Fruit fly (Drosophila melanogaster) S2 (cell line): ENCODE data around the gene CG43064.

ENCODE experiments used
- CG8478 ChIP-seq: fragments of >200 bp; optimal IDR thresholded peaks from 2 replicates; lab custom pipeline; 2018
- CTCF ChIP-seq, 2 experiments: fragments of >200 bp; optimal IDR thresholded peaks; 2 replicates each; lab custom pipeline; 2018

The CG43064 gene

DNA sequence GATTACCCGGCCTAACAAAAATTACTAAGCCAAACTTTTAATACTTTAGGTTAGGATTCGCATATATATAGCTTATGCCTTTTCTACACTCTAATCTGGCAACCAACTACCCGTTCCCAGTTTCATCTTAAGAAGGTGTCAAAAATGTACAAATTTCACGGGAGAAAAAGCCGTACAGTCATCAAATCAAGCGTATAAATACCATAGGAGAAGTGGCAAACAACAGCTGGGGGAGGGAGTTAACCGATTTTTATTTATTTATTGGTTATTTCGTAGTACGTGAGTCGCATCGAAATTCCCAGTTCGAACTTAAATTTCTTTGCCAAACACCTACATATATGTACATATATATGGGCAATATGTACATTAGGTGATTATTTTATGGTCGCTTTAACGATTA is 7.8 kb downstream of the CG43064 start, which contains the start of gene CG7264:
CG7264 (plus strand) TSS at position 301 of the 400 bp plus-strand sequence.
- TF ChIP-seq CTCF (optimal IDR thresholded peaks at IDR 0.05; lab: Kevin White, UChicago) (no peak), CG8478 (lab: Kevin White, UChicago) (no peak)

- TF ChIP-seq CTCF (optimal IDR thresholded peaks at IDR 0.05; lab: Kevin White, UChicago) (no peak), CG8478 (lab: Kevin White, UChicago) (no peak)
Observed at dm6 chr3L:11825560-11826153, 10.9 kb downstream of the CG43064 start, which contains the start of gene CG32095. Gene CG32095 (minus strand): TSS chr3L:11825732.

DNA sequence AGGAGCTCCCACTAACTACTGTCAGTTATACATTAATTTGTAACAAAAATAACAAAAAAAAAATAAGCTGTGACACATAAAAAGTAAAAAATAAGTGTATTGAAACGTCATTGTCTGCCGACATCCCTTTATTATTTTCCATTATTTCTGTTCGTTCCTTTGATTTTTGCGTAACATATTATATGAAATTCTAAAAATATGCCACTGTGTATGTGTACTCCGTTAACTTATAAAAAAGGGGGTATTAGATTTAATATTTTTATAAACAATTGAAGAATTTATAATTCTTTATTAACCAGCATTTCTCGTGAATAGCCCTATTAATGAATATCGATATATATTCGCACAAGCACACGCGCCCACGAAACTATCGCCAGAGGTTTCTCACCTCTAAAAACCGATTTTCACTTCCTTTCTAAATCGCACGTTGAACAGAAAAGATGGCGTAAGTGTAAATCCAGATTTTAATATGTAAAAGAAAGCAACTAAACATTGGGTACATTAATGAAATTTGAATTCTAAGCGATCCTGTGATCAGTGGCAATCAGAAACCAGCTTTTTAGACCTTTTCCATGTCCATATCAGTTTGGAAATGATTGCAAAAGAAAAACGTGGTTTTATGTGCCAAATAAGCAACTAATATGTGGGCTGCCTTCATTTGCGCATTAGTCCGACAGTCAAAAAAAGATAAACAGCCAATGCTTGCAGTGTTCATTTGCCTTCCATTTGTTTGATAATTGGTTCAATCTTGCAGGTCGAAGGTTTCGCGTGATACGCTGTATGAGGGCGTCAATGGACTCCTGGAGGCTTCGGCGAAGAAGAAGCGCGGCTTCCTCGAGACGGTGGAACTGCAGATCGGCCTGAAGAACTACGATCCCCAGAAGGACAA is 13.8 kb downstream of the CG43064 start, which contains the start of gene RpL10Ab:
RpL10Ab (plus strand) TSS at position 406 of the 889 bp plus-strand sequence.
- TF ChIP-seq CTCF (optimal IDR thresholded peaks at IDR 0.05; lab: Kevin White, UChicago) (no peak), CG8478 (lab: Kevin White, UChicago) (no peak)

DNA sequence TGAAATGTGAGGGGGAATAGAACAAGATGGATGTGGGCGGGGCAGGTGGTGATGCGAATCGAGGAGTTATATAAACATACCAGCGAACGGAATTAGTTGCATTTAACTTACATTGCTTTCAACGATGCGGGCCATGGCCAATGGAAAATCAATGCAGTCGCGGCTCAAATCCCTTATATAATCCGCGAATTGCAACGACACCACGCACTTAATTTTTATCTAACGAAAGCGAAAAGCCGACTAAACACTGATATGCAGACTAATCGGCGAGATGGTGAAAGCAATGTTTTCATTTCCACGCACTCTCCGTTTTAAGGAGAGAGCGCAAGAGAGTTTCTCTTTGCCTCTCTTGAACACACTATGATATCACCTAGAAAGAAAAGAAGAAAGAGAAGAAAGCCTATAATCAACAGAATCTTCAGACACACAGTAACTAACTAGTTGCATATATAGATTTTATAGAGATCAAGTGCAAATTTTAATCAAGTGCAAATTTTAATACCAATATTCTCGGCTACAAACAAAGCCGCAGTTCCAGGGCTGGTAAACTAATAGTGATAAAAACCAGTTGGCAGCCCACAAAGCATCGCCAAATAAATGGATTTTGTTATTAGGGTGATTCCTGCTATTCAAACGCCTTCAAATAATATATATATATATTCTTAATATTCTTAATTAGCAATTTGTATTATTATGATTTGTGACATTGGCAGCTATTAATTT is 14.6 kb downstream of the CG43064 start, which contains the start of the genes CG11597 and CG5946:
CG11597 (minus strand) TSS at position 553 of the 723 bp plus-strand sequence.
CG5946 (minus strand) TSS at position 553 of the 723 bp plus-strand sequence.
- TF ChIP-seq CTCF (optimal IDR thresholded peaks at IDR 0.05; lab: Kevin White, UChicago), result no peak
- TF ChIP-seq CG8478 (lab: Kevin White, UChicago), result no peak

dm6 chr3L:11819639-11820456 is 16.7 kb downstream of the CG43064 start:
- TF ChIP-seq CTCF (optimal IDR thresholded peaks at IDR 0.05; lab: Kevin White, UChicago) (no peak), CG8478 (lab: Kevin White, UChicago) (no peak)

dm6 chr3L:11816641-11817040 is 19.9 kb downstream of the CG43064 start:
- no peak for TF ChIP-seq CG8478 (lab: Kevin White, UChicago)
- no peak for TF ChIP-seq CTCF (optimal IDR thresholded peaks at IDR 0.05; lab: Kevin White, UChicago)

DNA sequence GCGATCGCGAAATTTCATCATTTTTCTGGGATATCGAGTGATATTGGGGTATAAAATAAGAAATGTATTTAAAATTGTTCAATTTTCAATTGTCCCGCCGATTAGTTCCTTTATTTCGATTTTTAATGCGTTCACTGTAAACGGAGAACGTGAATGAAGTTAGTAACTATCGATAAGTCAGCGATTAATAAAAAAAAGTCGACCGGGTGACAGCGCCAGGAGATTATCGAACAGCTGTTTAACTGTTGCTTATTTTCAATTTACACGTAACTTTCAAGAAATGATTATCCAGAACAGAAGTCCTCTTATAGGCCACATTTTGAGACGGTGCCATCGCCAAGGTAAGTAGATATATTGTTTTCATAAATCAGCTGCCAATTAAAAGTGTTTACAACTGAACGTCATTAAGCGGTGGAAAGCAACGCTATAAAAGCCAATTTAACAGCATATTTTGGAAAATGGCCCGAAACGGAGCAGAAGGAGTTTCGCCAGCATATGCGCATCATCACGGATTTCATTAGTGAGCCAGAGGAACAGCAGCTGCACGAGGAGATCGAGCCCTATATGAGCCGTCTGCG is 21.2 kb downstream of the CG43064 start, which contains the start of gene CG14130:
CG14130 (plus strand) TSS at position 225 of the 578 bp plus-strand sequence.
- TF ChIP-seq CTCF (optimal IDR thresholded peaks at IDR 0.05; lab: Kevin White, UChicago) (peak in 1 of 2 experiments; percentile 12), CG8478 (lab: Kevin White, UChicago) (no peak)

dm6 chr3L:11814655-11815054 is 21.9 kb downstream of the CG43064 start, which contains the start of gene Cubn2:
Gene Cubn2 (minus strand): TSS chr3L:11814755.
- no peak for TF ChIP-seq CG8478 (lab: Kevin White, UChicago)
- no peak for TF ChIP-seq CTCF (optimal IDR thresholded peaks at IDR 0.05; lab: Kevin White, UChicago)

DNA sequence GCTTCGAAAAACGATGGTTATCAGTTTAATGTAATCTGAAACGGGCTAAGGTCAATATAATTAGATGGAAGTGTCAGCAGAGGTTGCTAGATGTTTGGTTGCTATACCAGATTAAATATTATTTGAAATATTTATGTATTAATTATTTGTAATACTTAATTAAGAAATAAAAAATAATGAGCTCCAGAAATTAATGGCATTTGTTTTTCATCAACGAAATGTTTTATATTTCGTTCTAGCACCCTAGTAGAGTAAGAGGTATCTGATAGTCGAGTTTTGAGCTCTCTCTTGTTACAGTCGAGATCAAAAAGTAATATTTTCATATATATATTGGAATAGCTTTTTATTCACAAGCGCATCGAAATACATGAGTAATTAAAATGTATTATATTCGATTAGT is 34.9 kb downstream of the CG43064 start:
- TF ChIP-seq CG8478 (lab: Kevin White, UChicago) (no peak), CTCF (optimal IDR thresholded peaks at IDR 0.05; lab: Kevin White, UChicago) (no peak)

- no peak for TF ChIP-seq CTCF (optimal IDR thresholded peaks at IDR 0.05; lab: Kevin White, UChicago)
- TF ChIP-seq CG8478 (lab: Kevin White, UChicago), result no peak
Observed at dm6 chr3L:11800761-11801160, 35.8 kb downstream of the CG43064 start, which contains the start of gene Gcat. Gene Gcat (minus strand): TSS chr3L:11800861.

DNA sequence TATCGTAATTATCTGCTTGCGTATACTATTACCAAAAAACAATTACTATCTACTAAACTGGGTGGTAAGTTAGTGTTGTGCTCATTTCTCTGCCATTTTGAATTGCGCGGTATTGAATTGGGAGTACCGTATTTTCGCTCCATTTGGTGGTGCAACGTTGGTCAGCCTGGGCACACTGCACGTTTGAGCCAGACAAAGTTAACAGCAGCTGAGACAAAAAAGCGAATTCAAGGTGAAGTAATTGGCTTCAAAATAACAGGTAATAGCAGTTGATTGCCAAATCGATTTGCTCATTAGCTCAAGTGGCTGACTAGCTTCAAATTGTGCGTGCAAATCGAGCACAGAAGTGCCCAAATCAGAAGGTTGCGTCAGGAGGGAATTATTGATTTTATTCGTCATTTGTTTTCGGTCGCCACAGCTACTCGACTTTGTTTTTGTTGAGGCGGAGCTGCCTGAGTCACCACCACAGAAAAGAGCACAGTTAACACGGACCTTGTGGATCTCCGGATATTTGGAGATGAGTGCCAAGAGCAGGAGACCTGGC is 41.0 kb downstream of the CG43064 start, which contains the start of gene Klp68D:
Klp68D (plus strand) TSS at position 175 of the 544 bp plus-strand sequence.
- TF ChIP-seq CG8478 (lab: Kevin White, UChicago) (no peak), CTCF (optimal IDR thresholded peaks at IDR 0.05; lab: Kevin White, UChicago) (no peak)

dm6 chr3L:11793233-11793800 is 43.2 kb downstream of the CG43064 start, which contains the start of the genes twy and CG10907:
Gene twy (minus strand): TSS chr3L:11793283.
Gene CG10907 (plus strand): TSS chr3L:11793514.
- TF ChIP-seq CTCF (optimal IDR thresholded peaks at IDR 0.05; lab: Kevin White, UChicago) (no peak), CG8478 (lab: Kevin White, UChicago) (no peak)
